Worm (Caenorhabditis elegans) whole organism, L4 larva: ENCODE results near the gene srw-98.

Experiments used
- D1046.2 ChIP-seq: fragments of 200-800 bp; sonication (Bioruptor generic); IDR thresholded peaks from 2 replicates; pipeline ENCODE4 v1.3.6; 2022; ENCODE audit warnings: missing genetic modification characterization, missing compliant biosample characterization
- F26F4.8 ChIP-seq: fragments of 200-800 bp; sonication (Bioruptor generic); conservative IDR thresholded peaks from 2 replicates; pipeline ENCODE4 v1.3.6; 2022; ENCODE audit warnings: missing genetic modification characterization, missing compliant biosample characterization
- T20F7.1 ChIP-seq: fragments of 200-800 bp; sonication (Bioruptor generic); optimal IDR thresholded peaks from 2 replicates; lab custom pipeline; 2018; ENCODE audit warnings: mild to moderate bottlenecking, missing genetic modification characterization, missing compliant biosample characterization
- Y105C5A.15 ChIP-seq: fragments of 200-800 bp; sonication (Bioruptor generic); IDR thresholded peaks from 2 replicates; pipeline ENCODE4 v1.3.6; 2022; ENCODE audit warnings: missing genetic modification characterization, missing compliant biosample characterization
- Y75B8A.6 ChIP-seq: fragments of 200-800 bp; sonication (Bioruptor generic); IDR thresholded peaks from 2 replicates; pipeline ENCODE4 v1.3.6; 2022; ENCODE audit warnings: missing genetic modification reagents, missing genetic modification characterization, missing compliant biosample characterization
- ZK337.2 ChIP-seq: fragments of 200-800 bp; sonication (Bioruptor generic); IDR thresholded peaks from 2 replicates; pipeline ENCODE4 v1.3.6; 2022; ENCODE audit warnings: missing genetic modification reagents, missing genetic modification characterization, missing compliant biosample characterization
- ama-1 ChIP-seq: fragments of 150-350 bp; optimal IDR thresholded peaks from 2 replicates; lab custom pipeline; 2014; ENCODE audit warnings: inconsistent platforms, mixed read lengths
- arid-1 ChIP-seq: fragments of 200-800 bp; sonication (Bioruptor generic); conservative IDR thresholded peaks from 2 replicates; pipeline ENCODE4 v1.3.6; 2022; ENCODE audit warnings: missing genetic modification reagents, missing genetic modification characterization, missing compliant biosample characterization
- ceh-20 ChIP-seq: fragments of 200-800 bp; sonication (Bioruptor generic); IDR thresholded peaks from 2 replicates; pipeline ENCODE4 v1.3.6; 2022; ENCODE audit warnings: missing genetic modification reagents, missing genetic modification characterization, missing compliant biosample characterization
- ceh-32 ChIP-seq: sonication (generic microtip); optimal IDR thresholded peaks from 2 replicates; lab custom pipeline; 2016; ENCODE audit warnings: mild to moderate bottlenecking, missing genetic modification characterization, missing compliant biosample characterization; ENCODE audit not compliant: poor library complexity
- ces-1 ChIP-seq: fragments of 150-350 bp; sonication (generic microtip); optimal IDR thresholded peaks from 4 replicates; lab custom pipeline; 2014; ENCODE audit warnings: missing biosample characterization, missing genetic modification reagents, missing genetic modification characterization
- daf-19 ChIP-seq: fragments of 200-800 bp; sonication (Bioruptor generic); conservative IDR thresholded peaks from 2 replicates; pipeline ENCODE4 v1.3.6; 2022; ENCODE audit warnings: missing genetic modification characterization, missing compliant biosample characterization
- egl-43 ChIP-seq: fragments of 200-800 bp; sonication (Bioruptor generic); IDR thresholded peaks from 2 replicates; pipeline ENCODE4 v1.3.6; 2022; ENCODE audit warnings: missing genetic modification reagents, missing genetic modification characterization, missing compliant biosample characterization
- hlh-30 ChIP-seq: sonication (generic microtip); optimal IDR thresholded peaks from 2 replicates; lab custom pipeline; 2017; ENCODE audit warnings: antibody characterized with exemption, mild to moderate bottlenecking, missing genetic modification characterization, missing compliant biosample characterization; ENCODE audit not compliant: insufficient read depth
- jun-1 ChIP-seq: fragments of 150-350 bp; optimal IDR thresholded peaks from 2 replicates; lab custom pipeline; 2014; ENCODE audit warnings: missing biosample characterization, missing genetic modification reagents, missing genetic modification characterization
- lim-7 ChIP-seq: fragments of 200-800 bp; sonication (Bioruptor generic); IDR thresholded peaks from 2 replicates; pipeline ENCODE4 v1.3.6; 2022; ENCODE audit warnings: missing genetic modification characterization, missing compliant biosample characterization
- lin-39 ChIP-seq: fragments of 150-350 bp; optimal IDR thresholded peaks from 2 replicates; lab custom pipeline; 2014; ENCODE audit warnings: missing biosample characterization, missing genetic modification reagents, missing genetic modification characterization
- madf-9 ChIP-seq: fragments of 200-800 bp; sonication (Bioruptor generic); conservative IDR thresholded peaks from 2 replicates; pipeline ENCODE4 v1.3.6; 2022; ENCODE audit warnings: missing genetic modification reagents, missing genetic modification characterization, missing compliant biosample characterization
- mep-1 ChIP-seq: fragments of 150-350 bp; sonication (generic microtip); optimal IDR thresholded peaks from 3 replicates; lab custom pipeline; 2014; ENCODE audit warnings: missing biosample characterization, missing genetic modification characterization
- mxl-2 ChIP-seq: fragments of 200-800 bp; sonication (Bioruptor generic); conservative IDR thresholded peaks from 2 replicates; pipeline ENCODE4 v1.3.6; 2022; ENCODE audit warnings: missing genetic modification reagents, missing genetic modification characterization, missing compliant biosample characterization
- nhr-10 ChIP-seq: fragments of 150-350 bp; optimal IDR thresholded peaks from 2 replicates; lab custom pipeline; 2014; ENCODE audit warnings: missing biosample characterization, missing genetic modification characterization
- nhr-102 ChIP-seq: sonication (generic microtip); optimal IDR thresholded peaks from 2 replicates; lab custom pipeline; 2016; ENCODE audit warnings: mild to moderate bottlenecking, missing genetic modification characterization, moderate library complexity, missing compliant biosample characterization
- nhr-11 ChIP-seq: fragments of 150-350 bp; optimal IDR thresholded peaks from 2 replicates; lab custom pipeline; 2014; ENCODE audit warnings: missing biosample characterization, missing genetic modification characterization
- nhr-111 ChIP-seq: fragments of 200-800 bp; sonication (Bioruptor generic); optimal IDR thresholded peaks from 2 replicates; lab custom pipeline; 2018; ENCODE audit warnings: mild to moderate bottlenecking, missing genetic modification characterization, missing compliant biosample characterization
- nhr-28 ChIP-seq: fragments of 150-350 bp; optimal IDR thresholded peaks from 2 replicates; lab custom pipeline; 2014; ENCODE audit warnings: missing biosample characterization, missing genetic modification characterization
- nhr-6 ChIP-seq: fragments of 150-350 bp; optimal IDR thresholded peaks from 2 replicates; lab custom pipeline; 2014; ENCODE audit warnings: missing biosample characterization, missing genetic modification characterization
- php-3 ChIP-seq: fragments of 200-800 bp; sonication (Bioruptor generic); IDR thresholded peaks from 2 replicates; pipeline ENCODE4 v1.3.6; 2022; ENCODE audit warnings: missing genetic modification reagents, missing genetic modification characterization, missing compliant biosample characterization
- pqm-1 ChIP-seq: sonication (generic microtip); optimal IDR thresholded peaks from 2 replicates; lab custom pipeline; 2017; ENCODE audit warnings: missing biosample characterization, missing genetic modification characterization
- rbr-2 ChIP-seq: sonication (generic microtip); optimal IDR thresholded peaks from 2 replicates; lab custom pipeline; 2016; ENCODE audit warnings: missing genotype, missing genetic modification characterization, missing compliant biosample characterization
- sdz-12 ChIP-seq: fragments of 200-800 bp; sonication (Bioruptor generic); optimal IDR thresholded peaks from 2 replicates; lab custom pipeline; 2018; ENCODE audit warnings: mild to moderate bottlenecking, missing genetic modification characterization, missing compliant biosample characterization
- snpc-4 ChIP-seq: fragments of 150-350 bp; optimal IDR thresholded peaks from 2 replicates; lab custom pipeline; 2014; ENCODE audit warnings: missing biosample characterization, missing genetic modification characterization
- tag-97 ChIP-seq: fragments of 200-800 bp; sonication (Bioruptor generic); IDR thresholded peaks from 2 replicates; pipeline ENCODE4 v1.3.6; 2022; ENCODE audit warnings: missing genetic modification characterization, missing compliant biosample characterization
- zfp-3 ChIP-seq: fragments of 200-800 bp; sonication (Bioruptor generic); conservative IDR thresholded peaks from 2 replicates; pipeline ENCODE4 v1.3.6; 2022; ENCODE audit warnings: missing genetic modification reagents, missing genetic modification characterization, missing compliant biosample characterization

srw-98 gene

DNA sequence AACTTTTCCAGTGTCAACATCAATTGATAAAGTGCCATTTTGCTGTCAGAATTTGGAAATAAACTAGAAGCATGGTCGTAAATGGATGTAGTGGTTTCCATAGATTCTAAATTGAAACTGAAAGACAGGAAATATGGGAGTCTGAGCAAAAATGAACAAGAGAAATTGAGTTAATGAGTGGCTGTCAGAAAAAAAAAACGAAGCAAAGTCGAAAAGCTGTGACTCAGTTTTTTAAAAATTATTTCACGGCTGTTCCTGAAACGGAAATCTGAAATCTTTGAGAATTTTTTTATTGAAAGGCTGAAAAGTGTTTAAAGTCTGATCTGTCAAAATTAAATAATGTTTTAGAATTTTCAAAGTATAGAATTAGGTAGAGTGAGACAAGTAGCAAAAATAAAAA lies at the start of gene srw-98:
Gene srw-98 (minus strand): TSS at position 101 of the 400 bp plus-strand sequence.
- TF ChIP-seq mxl-2 (no peak), nhr-111 (no peak), Y105C5A.15 (no peak), ceh-20 (GFP tag; lab: Robert Waterston, UW) (no peak), nhr-11 (no peak), zfp-3 (GFP tag; lab: Robert Waterston, UW) (no peak), daf-19 (no peak), php-3 (no peak), nhr-102 (tag; lab: Kevin White, UChicago) (no peak)
- TF ChIP-seq, all 104 proteins: peak for 0

DNA sequence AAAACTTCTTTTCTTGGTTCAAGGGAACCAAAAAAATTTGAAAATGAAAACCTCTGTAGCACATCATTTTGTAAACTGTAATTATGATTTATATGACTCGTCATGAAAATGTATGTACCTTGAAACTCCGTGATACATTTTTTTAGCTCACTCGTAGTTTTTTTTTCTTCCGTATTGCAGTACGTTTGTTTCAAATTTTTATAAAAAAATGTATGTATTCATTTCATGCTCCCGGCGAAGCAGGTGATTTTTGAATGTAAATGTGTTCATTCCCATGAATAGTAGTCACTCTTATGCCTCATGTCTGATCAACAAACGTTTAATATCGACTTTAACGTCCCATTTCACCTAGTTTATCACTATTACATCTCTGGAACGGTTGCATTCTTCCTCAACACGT lies 47.2 kb upstream of the srw-98 start, which contains the start of gene sri-27:
Gene sri-27 (plus strand): TSS at position 301 of the 400 bp plus-strand sequence.
- TF ChIP-seq madf-9 (GFP tag; lab: Robert Waterston, UW) (no peak), ama-1 (no peak), rbr-2 (no peak), lin-39 (tag; lab: Kevin White, UChicago) (no peak), Y105C5A.15 (no peak), D1046.2 (GFP tag; lab: Robert Waterston, UW) (no peak), daf-19 (no peak), ZK337.2 (GFP tag; lab: Robert Waterston, UW) (no peak), Y75B8A.6 (GFP tag; lab: Robert Waterston, UW) (no peak)
- TF ChIP-seq, all 104 proteins: peak for 0

DNA sequence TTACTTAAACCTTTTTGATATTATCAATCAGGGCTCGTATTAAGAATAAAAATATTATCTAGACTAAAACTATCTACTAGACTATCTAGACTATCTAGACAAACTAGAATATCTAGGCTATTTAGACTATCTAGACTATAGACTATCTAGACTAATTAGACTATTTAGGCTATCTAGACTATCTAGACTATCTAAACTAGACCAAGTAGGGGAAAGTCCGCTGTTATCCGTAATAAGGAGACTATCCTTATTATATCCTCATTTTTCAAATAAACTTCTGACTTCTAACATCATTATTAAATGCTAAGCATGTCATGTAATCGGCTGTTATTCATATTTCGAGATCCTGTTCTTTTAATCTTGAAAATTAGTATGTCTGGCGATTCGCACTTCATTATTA lies 43.8 kb upstream of the srw-98 start, which contains the start of gene srw-101:
Gene srw-101 (plus strand): TSS at position 301 of the 400 bp plus-strand sequence.
- TF ChIP-seq nhr-6 (tag; lab: Kevin White, UChicago), result no peak
- no peak for TF ChIP-seq jun-1 (tag; lab: Kevin White, UChicago)
- no peak for TF ChIP-seq sdz-12 (GFP tag; lab: Kevin White, UChicago)
- TF ChIP-seq T20F7.1 (GFP tag; lab: Kevin White, UChicago), result no peak
- TF ChIP-seq pqm-1, result no peak
- TF ChIP-seq ZK337.2 (GFP tag; lab: Robert Waterston, UW), result no peak
- TF ChIP-seq, all 104 proteins: peak for 0

DNA sequence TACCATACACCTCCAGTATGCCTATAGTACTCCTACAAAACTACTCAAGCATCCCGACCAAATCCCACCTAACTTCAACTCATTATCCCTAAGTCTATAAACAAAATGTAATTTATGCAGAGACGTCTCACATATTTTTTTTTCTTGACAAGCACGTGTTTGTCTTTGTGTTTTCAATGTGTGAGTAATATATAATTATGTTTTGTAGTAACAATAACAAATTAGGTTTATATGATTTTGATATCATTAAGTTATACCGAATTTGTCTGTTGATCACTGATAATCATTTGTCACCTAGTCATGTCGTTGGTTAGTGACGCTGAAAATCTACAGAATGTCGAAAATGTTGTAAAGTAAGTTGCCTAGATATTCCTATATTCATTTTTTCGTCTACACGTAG lies 41.8 kb upstream of the srw-98 start, which contains the start of gene srw-102:
Gene srw-102 (plus strand): TSS at position 301 of the 400 bp plus-strand sequence.
- no peak for TF ChIP-seq hlh-30 (tag; lab: Kevin White, UChicago)
- no peak for TF ChIP-seq snpc-4 (tag; lab: Kevin White, UChicago)
- no peak for TF ChIP-seq nhr-6 (tag; lab: Kevin White, UChicago)
- TF ChIP-seq nhr-28 (tag; lab: Kevin White, UChicago), result no peak
- no peak for TF ChIP-seq nhr-10 (tag; lab: Kevin White, UChicago)
- no peak for TF ChIP-seq arid-1 (GFP tag; lab: Robert Waterston, UW)
- TF ChIP-seq lim-7, result no peak
- TF ChIP-seq zfp-3 (GFP tag; lab: Robert Waterston, UW), result no peak
- TF ChIP-seq mep-1 (tag; lab: Kevin White, UChicago), result no peak
- TF ChIP-seq egl-43 (GFP tag; lab: Robert Waterston, UW), result no peak
- TF ChIP-seq F26F4.8 (GFP tag; lab: Robert Waterston, UW), result no peak
- no peak for TF ChIP-seq ceh-32 (tag; lab: Kevin White, UChicago)
- TF ChIP-seq tag-97, result no peak
- TF ChIP-seq, all 104 proteins: peak for 0

DNA sequence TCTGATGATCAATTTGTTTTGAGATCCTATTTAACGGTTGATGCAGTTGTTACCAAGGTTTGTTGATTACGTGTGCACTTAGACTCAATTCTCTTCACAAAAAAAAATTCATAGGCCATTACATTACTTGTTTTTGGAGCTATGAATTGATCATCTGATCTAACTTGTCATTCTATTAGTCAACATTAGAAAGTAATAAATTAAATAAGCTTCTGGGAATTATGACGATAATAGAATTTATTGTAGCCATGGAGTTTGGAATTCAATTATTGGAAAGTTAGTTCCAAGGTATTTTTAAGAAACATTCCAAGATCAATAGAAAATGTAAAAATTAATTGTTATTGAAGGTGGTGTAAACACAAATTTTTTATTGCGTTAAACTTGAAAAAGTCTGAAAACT lies 40.1 kb upstream of the srw-98 start:
- peak; percentile 5 for TF ChIP-seq ces-1 (GFP tag; lab: Kevin White, UChicago)
- no peak for TF ChIP-seq lim-7
